Fruit fly (Drosophila melanogaster) whole organism: ENCODE measurements around the gene LysB.

Experiments used
- Dll ChIP-seq: fragments of >200 bp; optimal IDR thresholded peaks from 2 replicates; lab custom pipeline; 2017
- EcR ChIP-seq, 2 experiments: fragments of >200 bp; optimal IDR thresholded peaks; 2 replicates each; lab custom pipeline; 2017; ENCODE audit warnings: missing biosample characterization in 2 of 2, missing genetic modification characterization in 2 of 2, missing genetic modification reagents in 2 of 2
- psq ChIP-seq: fragments of >200 bp; optimal IDR thresholded peaks from 2 replicates; lab custom pipeline; 2017

dm6 chr3L:1165808-1166207 is 41.4 kb upstream of the LysB start:
- no peak for TF ChIP-seq Dll (lab: Kevin White, UChicago)
- TF ChIP-seq EcR (GFP tag; optimal IDR thresholded peaks at IDR 0.05; lab: Kevin White, UChicago) = no peak
- no peak for TF ChIP-seq psq (lab: Kevin White, UChicago)
